Fruit fly (Drosophila melanogaster): ENCODE results near the gene gogo.

- TF ChIP-seq cnc (optimal IDR thresholded peaks at IDR 0.05) (no peak), CG7045 (GFP tag; optimal IDR thresholded peaks at IDR 0.05) (peak; percentile 57)
Measured at dm6 chr3L:20241987-20242982, 52.6 kb downstream of the gogo start.

Data from whole organism, adult.